4 worm cellular contexts compared by ENCODE assay signal in genomic region chrIV:17331100-17331577, ce11.
TF ChIP-seq lines count a peak whose summit lies in the region.

Gene C49C3.6 (plus strand): TSS chrIV:17331527.

TF ChIP-seq in whole organism, L1 larva, 84 proteins besides CTCF, POLR2A, EP300 and RAD21 (continued from another document):
- TF ChIP-seq lin-15B (tag; optimal IDR thresholded peaks at IDR 0.05; lab: Kevin White, UChicago) = peak; percentile 7
- no peak for TF ChIP-seq ztf-11 (tag; optimal IDR thresholded peaks at IDR 0.05; lab: Kevin White, UChicago)
- TF ChIP-seq nhr-71 (tag; optimal IDR thresholded peaks at IDR 0.05; lab: Kevin White, UChicago) = peak; percentile 28
- TF ChIP-seq blmp-1 (tag; optimal IDR thresholded peaks at IDR 0.05; lab: Kevin White, UChicago) = peak; percentile 65

TF ChIP-seq in whole organism, L2 larva, 48 proteins besides CTCF, POLR2A, EP300 and RAD21 (continued from another document):
- no peak for TF ChIP-seq mbf-1 (tag; optimal IDR thresholded peaks at IDR 0.05; lab: Kevin White, UChicago)
- TF ChIP-seq unc-39 (tag; optimal IDR thresholded peaks at IDR 0.05; lab: Kevin White, UChicago) = no peak
- no peak for TF ChIP-seq nhr-23 (tag; optimal IDR thresholded peaks at IDR 0.05; lab: Kevin White, UChicago)
- no peak for TF ChIP-seq elt-3 (tag; optimal IDR thresholded peaks at IDR 0.05; lab: Kevin White, UChicago)
- TF ChIP-seq lin-11 (tag; optimal IDR thresholded peaks at IDR 0.05; lab: Kevin White, UChicago) = no peak
- no peak for TF ChIP-seq elt-1 (tag; optimal IDR thresholded peaks at IDR 0.05; lab: Kevin White, UChicago)
TF ChIP-seq in whole organism, L2 larva: peak in this region for 5.

TF ChIP-seq in whole organism, L3 larva, 47 proteins besides CTCF, POLR2A, EP300 and RAD21 (continued from another document):
- TF ChIP-seq ZK546.5 (tag; optimal IDR thresholded peaks at IDR 0.05; lab: Kevin White, UChicago) = no peak
- TF ChIP-seq lsy-12 (tag; optimal IDR thresholded peaks at IDR 0.05; lab: Kevin White, UChicago) = no peak
- peak; percentile 33 for TF ChIP-seq pha-4 (tag; optimal IDR thresholded peaks at IDR 0.05; lab: Kevin White, UChicago)
- TF ChIP-seq nfya-1 (tag; optimal IDR thresholded peaks at IDR 0.05; lab: Kevin White, UChicago; ENCODE audit: insufficient read depth) = peak; percentile 49
- no peak for TF ChIP-seq fkh-10 (GFP tag; optimal IDR thresholded peaks at IDR 0.05; lab: Kevin White, UChicago)
- TF ChIP-seq snpc-4 (tag; optimal IDR thresholded peaks at IDR 0.05; lab: Kevin White, UChicago) = no peak

TF ChIP-seq in whole organism, L4 larva, 104 proteins besides CTCF, POLR2A, EP300 and RAD21 (continued from another document):
- TF ChIP-seq snpc-1.2 (GFP tag; IDR thresholded peaks at IDR 0.05; lab: Robert Waterston, UW) = peak; percentile 61; the same call in 1 of the 2 replicates
- TF ChIP-seq lsy-2 (tag; optimal IDR thresholded peaks at IDR 0.05; lab: Kevin White, UChicago) = peak in 1 of 2 experiments; percentile 42
- no peak for TF ChIP-seq nhr-102 (tag; optimal IDR thresholded peaks at IDR 0.05; lab: Kevin White, UChicago)
- TF ChIP-seq F10B5.3 (tag; optimal IDR thresholded peaks at IDR 0.05; lab: Kevin White, UChicago) = no peak
- TF ChIP-seq lin-38 (GFP tag; IDR thresholded peaks at IDR 0.05; lab: Robert Waterston, UW) = peak; percentile 72
TF ChIP-seq in whole organism, L4 larva: peak in this region for 5.
